Worm (Caenorhabditis elegans): ENCODE results near the gene tes-1.

DNA sequence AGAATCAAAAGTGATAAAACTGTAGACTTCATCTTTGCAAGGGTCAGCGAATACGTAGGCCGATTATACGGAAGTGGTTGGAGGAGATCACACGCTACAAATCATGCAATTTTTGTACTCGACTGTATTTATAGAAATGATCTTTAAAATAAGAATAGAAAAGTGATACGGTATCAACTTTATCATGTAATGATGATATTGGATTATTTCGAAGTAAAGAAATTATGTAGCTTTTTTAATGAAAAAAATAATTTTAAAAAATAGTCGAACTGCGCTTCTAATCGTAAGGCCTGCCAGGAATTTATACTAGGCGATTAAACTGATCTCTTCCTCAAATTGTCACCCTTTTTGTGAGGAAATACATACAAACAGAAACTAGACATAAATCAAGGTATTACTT lies 17.4 kb downstream of the tes-1 start, which contains the start of gene B0496.11:
- TF ChIP-seq dpl-1 (GFP tag; optimal IDR thresholded peaks at IDR 0.05) (no peak), F33H1.4 (GFP tag; IDR thresholded peaks at IDR 0.05) (no peak), unc-62 (GFP tag; optimal IDR thresholded peaks at IDR 0.05) (no peak), lag-1 (GFP tag; IDR thresholded peaks at IDR 0.05) (no peak), C06A6.2 (GFP tag; conservative IDR thresholded peaks at IDR 0.05) (no peak), ama-1 (optimal IDR thresholded peaks at IDR 0.05) (no peak), ama-1 (GFP tag; optimal IDR thresholded peaks at IDR 0.05) (no peak)

All from whole organism, young adult.